Worm (Caenorhabditis elegans) whole organism, midembryonic: ENCODE measurements around the gene C46F11.5.

ENCODE experiments used
- T22C8.4 ChIP-seq: fragments of 200-800 bp; sonication (Bioruptor generic); IDR thresholded peaks from 2 replicates; pipeline ENCODE4 v1.3.6; 2022; ENCODE audit warnings: missing genetic modification characterization, missing compliant biosample characterization
- cog-1 ChIP-seq: sonication (generic microtip); optimal IDR thresholded peaks from 2 replicates; lab custom pipeline; 2016; ENCODE audit warnings: missing genetic modification characterization, missing compliant biosample characterization
- flt-1 ChIP-seq: fragments of 200-800 bp; sonication (Bioruptor generic); IDR thresholded peaks from 2 replicates; pipeline ENCODE4 v1.3.6; 2022; ENCODE audit warnings: missing genetic modification characterization, missing compliant biosample characterization
- klf-2 ChIP-seq: fragments of 200-800 bp; sonication (Bioruptor generic); conservative IDR thresholded peaks from 2 replicates; pipeline ENCODE4 v1.3.6; 2022; ENCODE audit warnings: missing genetic modification reagents, missing genetic modification characterization, missing compliant biosample characterization
- med-1 ChIP-seq: sonication (generic microtip); optimal IDR thresholded peaks from 2 replicates; lab custom pipeline; 2017; ENCODE audit warnings: missing genetic modification characterization, mild to moderate bottlenecking, missing compliant biosample characterization, antibody characterized with exemption, missing genetic modification reagents; ENCODE audit not compliant: insufficient read depth
- ref-1 ChIP-seq: fragments of 200-800 bp; sonication (Bioruptor generic); conservative IDR thresholded peaks from 2 replicates; pipeline ENCODE4 v1.3.6; 2022; ENCODE audit warnings: missing genetic modification reagents, missing genetic modification characterization, missing compliant biosample characterization
- tab-1 ChIP-seq: fragments of 200-800 bp; sonication (Bioruptor generic); IDR thresholded peaks from 2 replicates; pipeline ENCODE4 v1.3.6; 2022; ENCODE audit warnings: missing genetic modification characterization, missing compliant biosample characterization
- ztf-23 ChIP-seq: fragments of 200-800 bp; sonication (Bioruptor generic); IDR thresholded peaks from 2 replicates; pipeline ENCODE4 v1.3.6; 2022; ENCODE audit warnings: missing genetic modification reagents, missing genetic modification characterization, missing compliant biosample characterization
- ztf-29 ChIP-seq: fragments of 200-800 bp; sonication (Bioruptor generic); IDR thresholded peaks from 2 replicates; pipeline ENCODE4 v1.3.6; 2022; ENCODE audit warnings: missing genetic modification reagents, missing genetic modification characterization, missing compliant biosample characterization

The C46F11.5 gene

ce11 chrIII:3635844-3636243 lies 21.6 kb downstream of the C46F11.5 start, which contains the start of gene rilp-1:
TSS of gene rilp-1 (plus strand) at chrIII:3636144.
- TF ChIP-seq flt-1 (GFP tag; lab: Robert Waterston, UW) (no peak), ref-1 (GFP tag; lab: Robert Waterston, UW) (0 out of 2 replicates have a peak, but pooled peaks have one; percentile 15)

DNA sequence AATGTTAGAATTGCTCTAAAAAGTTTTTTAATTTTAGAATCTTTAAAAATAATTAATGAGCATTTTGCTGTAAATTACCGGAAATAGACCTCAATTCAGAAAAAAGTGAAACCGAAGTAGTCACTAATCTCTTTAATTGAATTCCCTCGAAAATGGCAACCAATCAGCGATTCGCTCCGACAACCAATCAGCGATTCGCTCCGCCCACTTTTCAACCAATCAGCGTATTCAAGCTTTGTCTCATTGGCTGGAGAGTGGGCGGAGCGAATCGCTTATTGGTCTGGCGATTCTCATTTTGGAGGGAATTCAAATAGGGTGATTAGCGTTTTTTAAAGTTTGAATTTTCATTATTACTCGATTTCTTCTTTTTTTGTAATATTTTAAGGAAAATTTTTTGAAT lies 22.5 kb downstream of the C46F11.5 start:
- TF ChIP-seq flt-1 (GFP tag; lab: Robert Waterston, UW) (no peak), ref-1 (GFP tag; lab: Robert Waterston, UW) (no peak), tab-1 (GFP tag; lab: Robert Waterston, UW) (no peak), T22C8.4 (GFP tag; lab: Robert Waterston, UW) (no peak), med-1 (GFP tag; lab: Kevin White, UChicago) (no peak), klf-2 (GFP tag; lab: Robert Waterston, UW) (no peak), ztf-23 (GFP tag; lab: Robert Waterston, UW) (no peak), ztf-29 (GFP tag; lab: Robert Waterston, UW) (no peak), cog-1 (no peak)

- no peak for TF ChIP-seq flt-1 (GFP tag; lab: Robert Waterston, UW)
- no peak for TF ChIP-seq klf-2 (GFP tag; lab: Robert Waterston, UW)
- no peak for TF ChIP-seq T22C8.4 (GFP tag; lab: Robert Waterston, UW)
- TF ChIP-seq med-1 (GFP tag; lab: Kevin White, UChicago), result no peak
- no peak for TF ChIP-seq ztf-23 (GFP tag; lab: Robert Waterston, UW)
- TF ChIP-seq tab-1 (GFP tag; lab: Robert Waterston, UW), result no peak
- TF ChIP-seq ref-1 (GFP tag; lab: Robert Waterston, UW), result no peak
- no peak for TF ChIP-seq ztf-29 (GFP tag; lab: Robert Waterston, UW)
- TF ChIP-seq cog-1, result no peak
These were observed 23.2 kb downstream of the C46F11.5 start for ce11 chrIII:3634158-3634557.

- no peak for TF ChIP-seq ztf-29 (GFP tag; lab: Robert Waterston, UW)
- TF ChIP-seq tab-1 (GFP tag; lab: Robert Waterston, UW), result no peak
- no peak for TF ChIP-seq med-1 (GFP tag; lab: Kevin White, UChicago)
- no peak for TF ChIP-seq cog-1
- TF ChIP-seq klf-2 (GFP tag; lab: Robert Waterston, UW), result no peak
- TF ChIP-seq ref-1 (GFP tag; lab: Robert Waterston, UW), result no peak
- no peak for TF ChIP-seq T22C8.4 (GFP tag; lab: Robert Waterston, UW)
- TF ChIP-seq flt-1 (GFP tag; lab: Robert Waterston, UW), result no peak
- TF ChIP-seq ztf-23 (GFP tag; lab: Robert Waterston, UW), result no peak
These were observed 25.0 kb downstream of the C46F11.5 start for ce11 chrIII:3632379-3632778.

DNA sequence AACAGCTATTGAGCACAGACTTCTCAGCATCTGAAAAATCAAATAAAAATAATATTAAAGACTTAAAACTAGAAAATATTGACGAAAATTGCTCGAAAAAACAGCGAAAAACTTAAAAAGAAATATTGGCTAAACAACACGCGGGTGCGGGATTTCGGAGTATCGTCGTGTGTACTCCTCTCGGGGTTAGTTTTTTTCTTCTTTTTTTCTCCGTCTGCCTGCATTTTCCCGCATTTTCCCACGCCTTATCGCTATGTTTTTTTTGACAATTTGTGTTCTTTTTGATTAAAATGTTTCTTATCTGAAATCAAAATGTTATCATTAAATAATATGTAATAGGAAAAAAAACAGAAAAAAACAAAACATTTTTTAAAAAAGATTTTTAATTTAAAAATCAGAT lies 27.1 kb downstream of the C46F11.5 start, which contains the start of gene mrps-31:
TSS of gene mrps-31 (minus strand) at position 36 of the 400 bp plus-strand sequence.
- no peak for TF ChIP-seq flt-1 (GFP tag; lab: Robert Waterston, UW)
- TF ChIP-seq ztf-23 (GFP tag; lab: Robert Waterston, UW), result no peak
- TF ChIP-seq klf-2 (GFP tag; lab: Robert Waterston, UW), result no peak
- no peak for TF ChIP-seq tab-1 (GFP tag; lab: Robert Waterston, UW)
- no peak for TF ChIP-seq ztf-29 (GFP tag; lab: Robert Waterston, UW)
- no peak for TF ChIP-seq med-1 (GFP tag; lab: Kevin White, UChicago)
- no peak for TF ChIP-seq T22C8.4 (GFP tag; lab: Robert Waterston, UW)
- TF ChIP-seq ref-1 (GFP tag; lab: Robert Waterston, UW), result no peak
- TF ChIP-seq cog-1, result no peak

ce11 chrIII:3627042-3627441 lies 30.4 kb downstream of the C46F11.5 start, which contains the start of gene sel-8:
TSS of gene sel-8 (minus strand) at chrIII:3627142.
- no peak for TF ChIP-seq tab-1 (GFP tag; lab: Robert Waterston, UW)
- TF ChIP-seq ztf-29 (GFP tag; lab: Robert Waterston, UW), result no peak
- no peak for TF ChIP-seq ref-1 (GFP tag; lab: Robert Waterston, UW)
- TF ChIP-seq flt-1 (GFP tag; lab: Robert Waterston, UW), result no peak
- no peak for TF ChIP-seq ztf-23 (GFP tag; lab: Robert Waterston, UW)
- no peak for TF ChIP-seq cog-1
- TF ChIP-seq med-1 (GFP tag; lab: Kevin White, UChicago), result no peak
- TF ChIP-seq T22C8.4 (GFP tag; lab: Robert Waterston, UW), result no peak
- no peak for TF ChIP-seq klf-2 (GFP tag; lab: Robert Waterston, UW)

- TF ChIP-seq tab-1 (GFP tag; lab: Robert Waterston, UW) (no peak), med-1 (GFP tag; lab: Kevin White, UChicago) (no peak), flt-1 (GFP tag; lab: Robert Waterston, UW) (no peak), cog-1 (no peak), klf-2 (GFP tag; lab: Robert Waterston, UW) (no peak), ref-1 (GFP tag; lab: Robert Waterston, UW) (no peak)
These were observed 33.6 kb downstream of the C46F11.5 start for ce11 chrIII:3623772-3624171.

DNA sequence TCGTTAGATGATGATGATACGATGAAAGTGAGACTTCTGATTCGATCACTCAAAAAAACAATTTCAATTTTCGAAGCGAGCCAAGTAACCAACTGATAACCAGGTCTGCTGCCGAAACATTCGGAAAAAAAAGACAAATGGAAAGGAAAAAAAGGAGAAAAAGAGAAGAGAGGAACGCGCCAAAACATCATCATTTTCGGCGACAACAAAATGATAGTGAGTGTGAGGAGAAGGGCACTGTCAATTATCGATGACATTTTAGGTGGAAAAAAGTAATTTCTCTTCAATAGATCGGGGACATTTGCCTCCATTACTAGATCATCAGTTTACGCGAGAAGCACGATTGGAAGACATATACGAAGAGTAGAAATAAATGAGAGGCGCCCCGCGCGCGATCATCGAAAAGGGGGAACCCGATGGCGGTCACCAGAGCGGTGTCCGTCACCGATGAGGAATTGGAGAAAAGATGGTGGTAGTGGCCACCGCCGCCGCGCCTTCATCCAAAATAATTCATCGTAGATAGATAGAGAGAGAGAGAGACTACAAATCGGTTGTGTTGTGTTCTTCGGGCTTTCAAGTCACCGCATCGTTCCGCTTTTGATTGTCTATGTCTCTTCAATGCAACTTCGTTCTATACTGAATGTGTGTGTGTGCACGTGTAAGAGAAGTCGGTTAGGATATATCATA lies 36.1 kb downstream of the C46F11.5 start:
- no peak for TF ChIP-seq flt-1 (GFP tag; lab: Robert Waterston, UW)
- TF ChIP-seq med-1 (GFP tag; lab: Kevin White, UChicago), result no peak
- no peak for TF ChIP-seq ref-1 (GFP tag; lab: Robert Waterston, UW)
- TF ChIP-seq T22C8.4 (GFP tag; lab: Robert Waterston, UW), result no peak
- no peak for TF ChIP-seq klf-2 (GFP tag; lab: Robert Waterston, UW)
- TF ChIP-seq ztf-23 (GFP tag; lab: Robert Waterston, UW), result no peak
- TF ChIP-seq cog-1, result no peak
- no peak for TF ChIP-seq tab-1 (GFP tag; lab: Robert Waterston, UW)
- TF ChIP-seq ztf-29 (GFP tag; lab: Robert Waterston, UW), result no peak

ce11 chrIII:3620652-3621051 lies 36.8 kb downstream of the C46F11.5 start:
- peak; percentile 70; the same call in 1 of the 2 replicates for TF ChIP-seq flt-1 (GFP tag; lab: Robert Waterston, UW)
- 0 out of 2 replicates have a peak, but pooled peaks have one; percentile 55 for TF ChIP-seq ref-1 (GFP tag; lab: Robert Waterston, UW)
- peak; percentile 83 for TF ChIP-seq ztf-23 (GFP tag; lab: Robert Waterston, UW)
- no peak for TF ChIP-seq T22C8.4 (GFP tag; lab: Robert Waterston, UW)
